Fruit fly (Drosophila melanogaster) whole organism, embryonic: ENCODE data around the gene Pex10.
A peak's percentile ranks its signal among the peaks of the same experiment; 100 is the strongest.

Experiments used
- BEAF-32 ChIP-seq: fragments of 200-800 bp; sonication (Bioruptor generic); optimal IDR thresholded peaks from 3 replicates; lab custom pipeline; 2017; ENCODE audit warnings: missing biosample characterization, missing genetic modification characterization, mild to moderate bottlenecking, moderate library complexity, missing genetic modification reagents
- BtbVII ChIP-seq: fragments of 200-800 bp; sonication (Bioruptor generic); optimal IDR thresholded peaks from 3 replicates; lab custom pipeline; 2017; ENCODE audit warnings: missing biosample characterization, mild to moderate bottlenecking, missing genetic modification characterization
- Bteb2 ChIP-seq: fragments of 200-800 bp; sonication (Bioruptor generic); optimal IDR thresholded peaks from 2 replicates; lab custom pipeline; 2016; ENCODE audit warnings: missing biosample characterization, missing genetic modification characterization
- CG10267 ChIP-seq: fragments of 200-800 bp; sonication (Bioruptor generic); optimal IDR thresholded peaks from 2 replicates; lab custom pipeline; 2018; ENCODE audit warnings: missing biosample characterization, mild to moderate bottlenecking, missing genetic modification characterization, moderate library complexity
- CG10431 ChIP-seq: fragments of 200-800 bp; sonication (Bioruptor generic); optimal IDR thresholded peaks from 3 replicates; lab custom pipeline; 2018; ENCODE audit warnings: missing biosample characterization, mild to moderate bottlenecking, missing genetic modification characterization
- CG12299 ChIP-seq: fragments of 200-800 bp; sonication (Bioruptor generic); optimal IDR thresholded peaks from 2 replicates; lab custom pipeline; 2018; ENCODE audit warnings: missing biosample characterization, mild to moderate bottlenecking, missing genetic modification characterization
- CG12391 ChIP-seq: fragments of 200-800 bp; sonication (Bioruptor generic); optimal IDR thresholded peaks from 3 replicates; lab custom pipeline; 2018; ENCODE audit warnings: missing biosample characterization, mild to moderate bottlenecking, missing genetic modification characterization, moderate library complexity
- CG12942 ChIP-seq: fragments of 200-800 bp; sonication (Bioruptor generic); optimal IDR thresholded peaks from 3 replicates; lab custom pipeline; 2016; ENCODE audit warnings: missing biosample characterization, missing genetic modification characterization
- CG13424 ChIP-seq: fragments of 200-800 bp; sonication (Bioruptor generic); optimal IDR thresholded peaks from 2 replicates; lab custom pipeline; 2019; ENCODE audit warnings: missing biosample characterization, mild to moderate bottlenecking, missing genetic modification characterization, moderate library complexity
- CG15514 ChIP-seq: fragments of 200-800 bp; sonication (Bioruptor generic); optimal IDR thresholded peaks from 3 replicates; lab custom pipeline; 2017; ENCODE audit warnings: missing biosample characterization, missing genetic modification characterization, mild to moderate bottlenecking, moderate library complexity, missing genetic modification reagents
- CG1603 ChIP-seq: fragments of 200-800 bp; sonication (Bioruptor generic); optimal IDR thresholded peaks from 2 replicates; lab custom pipeline; 2019; ENCODE audit warnings: missing biosample characterization, mild to moderate bottlenecking, missing genetic modification characterization, moderate library complexity
- CG17612 ChIP-seq: fragments of 200-800 bp; sonication (Bioruptor generic); IDR thresholded peaks from 2 replicates; pipeline ENCODE4 v1.3.6; 2022; ENCODE audit warnings: missing biosample characterization, missing genetic modification characterization
- CG17912 ChIP-seq: fragments of 200-800 bp; sonication (Bioruptor generic); optimal IDR thresholded peaks from 2 replicates; lab custom pipeline; 2018; ENCODE audit warnings: missing biosample characterization, mild to moderate bottlenecking, missing genetic modification characterization
- CG2120 ChIP-seq: fragments of 200-800 bp; sonication (Bioruptor generic); optimal IDR thresholded peaks from 3 replicates; lab custom pipeline; 2016; ENCODE audit warnings: missing biosample characterization, missing genetic modification characterization
- CG32532 ChIP-seq: fragments of 200-800 bp; sonication (Bioruptor generic); IDR thresholded peaks from 2 replicates; pipeline ENCODE4 v1.3.6; 2022; ENCODE audit warnings: missing biosample characterization, missing genetic modification characterization
- CG33213 ChIP-seq: fragments of 200-800 bp; sonication (Bioruptor generic); optimal IDR thresholded peaks from 3 replicates; lab custom pipeline; 2016; ENCODE audit warnings: missing biosample characterization, missing genetic modification characterization
- CG42726 ChIP-seq: fragments of 200-800 bp; sonication (Bioruptor generic); IDR thresholded peaks from 2 replicates; pipeline ENCODE4 v1.3.6; 2022; ENCODE audit warnings: missing biosample characterization, missing genetic modification characterization; ENCODE audit not compliant: partially characterized antibody
- CG8359 ChIP-seq: fragments of 200-800 bp; sonication (Bioruptor generic); optimal IDR thresholded peaks from 2 replicates; lab custom pipeline; 2017; ENCODE audit warnings: missing biosample characterization, mild to moderate bottlenecking, missing genetic modification characterization, borderline replicate concordance
- CG9797 ChIP-seq: fragments of 200-800 bp; sonication (Bioruptor generic); optimal IDR thresholded peaks from 3 replicates; lab custom pipeline; 2018; ENCODE audit warnings: missing biosample characterization, mild to moderate bottlenecking, missing genetic modification characterization
- CrebB ChIP-seq: fragments of 200-800 bp; sonication (Bioruptor generic); optimal IDR thresholded peaks from 3 replicates; lab custom pipeline; 2018; ENCODE audit warnings: missing biosample characterization, mild to moderate bottlenecking, missing genetic modification characterization
- D19A ChIP-seq: fragments of 200-800 bp; optimal IDR thresholded peaks from 3 replicates; lab custom pipeline; 2019; ENCODE audit warnings: missing biosample characterization, mild to moderate bottlenecking, missing genetic modification characterization, moderate library complexity
- Deaf1 ChIP-seq: fragments of 200-800 bp; optimal IDR thresholded peaks from 3 replicates; lab custom pipeline; 2019; ENCODE audit warnings: missing biosample characterization, mild to moderate bottlenecking, missing genetic modification characterization, moderate library complexity
- Dek ChIP-seq: fragments of 200-800 bp; sonication (Bioruptor generic); optimal IDR thresholded peaks from 3 replicates; lab custom pipeline; 2019; ENCODE audit warnings: missing biosample characterization, mild to moderate bottlenecking, missing genetic modification characterization, moderate library complexity
- Dfd ChIP-seq, 2 experiments: fragments of >200 bp; optimal IDR thresholded peaks; 2 replicates each; lab custom pipeline; 2017; ENCODE audit warnings: missing biosample characterization in 2 of 2, missing genetic modification characterization in 2 of 2
- E2f2 ChIP-seq: fragments of 200-800 bp; sonication (Bioruptor generic); IDR thresholded peaks from 2 replicates; pipeline ENCODE4 v1.3.6; 2022; ENCODE audit warnings: missing biosample characterization, missing genetic modification characterization
- Ets97D ChIP-seq: fragments of 200-800 bp; sonication (Bioruptor generic); optimal IDR thresholded peaks from 3 replicates; lab custom pipeline; 2016; ENCODE audit warnings: missing biosample characterization, missing genetic modification characterization
- HmgD ChIP-seq: fragments of 200-800 bp; sonication (Bioruptor generic); optimal IDR thresholded peaks from 3 replicates; lab custom pipeline; 2016; ENCODE audit warnings: missing biosample characterization, missing genetic modification characterization
- Hmr ChIP-seq: fragments of 200-800 bp; sonication (Bioruptor generic); optimal IDR thresholded peaks from 3 replicates; lab custom pipeline; 2017; ENCODE audit warnings: mild to moderate bottlenecking, missing biosample characterization, missing genetic modification reagents, missing genetic modification characterization
- Kr ChIP-seq: fragments of 200-800 bp; sonication (Bioruptor generic); optimal IDR thresholded peaks from 2 replicates; lab custom pipeline; 2017; ENCODE audit warnings: missing biosample characterization, mild to moderate bottlenecking, missing genetic modification characterization
- MESR4 ChIP-seq: fragments of 200-800 bp; sonication (Bioruptor generic); optimal IDR thresholded peaks from 2 replicates; lab custom pipeline; 2018; ENCODE audit warnings: missing biosample characterization, mild to moderate bottlenecking, missing genetic modification characterization, moderate library complexity
- Oaz ChIP-seq: fragments of 200-800 bp; sonication (Bioruptor generic); IDR thresholded peaks from 2 replicates; pipeline ENCODE4 v1.3.6; 2022; ENCODE audit warnings: missing biosample characterization, missing genetic modification characterization
- Opbp ChIP-seq: fragments of 200-800 bp; sonication (Bioruptor generic); IDR thresholded peaks from 3 replicates; pipeline ENCODE4 v1.3.6; 2022; ENCODE audit warnings: missing biosample characterization, missing genetic modification characterization; ENCODE audit not compliant: partially characterized antibody
- Rfx ChIP-seq: fragments of 200-800 bp; sonication (Bioruptor generic); IDR thresholded peaks from 2 replicates; pipeline ENCODE4 v1.3.6; 2022; ENCODE audit warnings: missing biosample characterization, missing genetic modification characterization
- Side ChIP-seq: fragments of 200-800 bp; sonication (Bioruptor generic); optimal IDR thresholded peaks from 2 replicates; lab custom pipeline; 2016; ENCODE audit warnings: missing biosample characterization, missing genetic modification characterization
- Sin3A ChIP-seq: fragments of >200 bp; optimal IDR thresholded peaks from 2 replicates; lab custom pipeline; 2018
- Sox102F ChIP-seq: fragments of 200-800 bp; sonication (Bioruptor generic); optimal IDR thresholded peaks from 2 replicates; lab custom pipeline; 2018; ENCODE audit warnings: missing biosample characterization, mild to moderate bottlenecking, missing genetic modification characterization, moderate library complexity
- Stat92E ChIP-seq, 3 experiments: fragments of >200 bp in 2 of 3; fragments of 200-800 bp in 1 of 3; sonication (Bioruptor generic) in 1 of 3; optimal IDR thresholded peaks; 2 replicates each; lab custom pipeline; 2017 to 2019; ENCODE audit warnings: missing biosample characterization in 3 of 3, missing genetic modification characterization in 3 of 3, mild to moderate bottlenecking in 1 of 3, moderate library complexity in 1 of 3
- abd-A ChIP-seq: fragments of 200-800 bp; sonication (Bioruptor generic); optimal IDR thresholded peaks from 3 replicates; lab custom pipeline; 2019; ENCODE audit warnings: missing biosample characterization, mild to moderate bottlenecking, missing genetic modification characterization, moderate library complexity
- crc ChIP-seq: fragments of 200-800 bp; sonication (Bioruptor generic); optimal IDR thresholded peaks from 2 replicates; lab custom pipeline; 2016; ENCODE audit warnings: missing biosample characterization, missing genetic modification characterization
- hbn ChIP-seq: fragments of 200-800 bp; sonication (Bioruptor generic); IDR thresholded peaks from 2 replicates; pipeline ENCODE4 v1.3.6; 2022; ENCODE audit warnings: missing biosample characterization, missing genetic modification characterization; ENCODE audit not compliant: partially characterized antibody
- kay ChIP-seq: fragments of 200-800 bp; sonication (Bioruptor generic); optimal IDR thresholded peaks from 2 replicates; lab custom pipeline; 2016; ENCODE audit warnings: missing biosample characterization, missing genetic modification characterization
- lilli ChIP-seq: fragments of 200-800 bp; sonication (Bioruptor generic); optimal IDR thresholded peaks from 3 replicates; lab custom pipeline; 2016; ENCODE audit warnings: missing biosample characterization, missing genetic modification characterization
- ranshi ChIP-seq: fragments of 200-800 bp; sonication (Bioruptor generic); IDR thresholded peaks from 2 replicates; pipeline ENCODE4 v1.3.6; 2022; ENCODE audit warnings: missing biosample characterization, missing genetic modification characterization
- schlank ChIP-seq: fragments of 200-800 bp; sonication (Bioruptor generic); optimal IDR thresholded peaks from 2 replicates; lab custom pipeline; 2018; ENCODE audit warnings: missing biosample characterization, mild to moderate bottlenecking, missing genetic modification characterization
- sens ChIP-seq: fragments of 200-800 bp; sonication (Bioruptor generic); peaks from one replicate; lab custom pipeline; 2016; ENCODE audit warnings: missing biosample characterization, missing genetic modification characterization
- ttk ChIP-seq: fragments of 200-800 bp; sonication (Bioruptor generic); IDR thresholded peaks from 2 replicates; pipeline ENCODE4 v2.1.2; 2022; ENCODE audit warnings: missing biosample characterization, missing genetic modification characterization
- z ChIP-seq: fragments of 200-800 bp; sonication (Bioruptor generic); IDR thresholded peaks from 3 replicates; pipeline ENCODE4 v1.3.6; 2022; ENCODE audit warnings: missing biosample characterization, missing genetic modification characterization

The Pex10 gene

dm6 chr3L:1575731-1576376 is 17.8 kb downstream of the Pex10 start (continued):
- TF ChIP-seq D19A (tag; lab: Kevin White, UChicago) = peak; percentile 61
- TF ChIP-seq z (GFP tag; lab: Robert Waterston, UW) = 0 out of 3 replicates have a peak, but pooled peaks have one; percentile 12
- TF ChIP-seq CrebB (tag; lab: Kevin White, UChicago) = no peak
- peak; percentile 7 for TF ChIP-seq lilli (GFP tag; lab: Kevin White, UChicago)
- TF ChIP-seq CG2120 (GFP tag; lab: Kevin White, UChicago) = no peak
- TF ChIP-seq BtbVII (GFP tag; lab: Kevin White, UChicago) = peak; percentile 25
- no peak for TF ChIP-seq CG10431
- peak; percentile 13; the same call in 1 of the 2 replicates for TF ChIP-seq ranshi
- no peak for TF ChIP-seq CG32532 (GFP tag; lab: Robert Waterston, UW)
- TF ChIP-seq, all 482 proteins: peak for 28

- TF ChIP-seq Sin3A (lab: Kevin White, UChicago) (peak; percentile 18), CG17612 (GFP tag; lab: Robert Waterston, UW) (no peak), CG15514 (GFP tag; lab: Kevin White, UChicago) (peak; percentile 91), Ets97D (GFP tag; lab: Kevin White, UChicago) (peak; percentile 95), BEAF-32 (peak; percentile 34), Hmr (GFP tag; lab: Kevin White, UChicago) (peak; percentile 71), CG13424 (tag; lab: Kevin White, UChicago) (no peak), Dek (tag; lab: Kevin White, UChicago) (peak; percentile 40), Oaz (GFP tag; lab: Robert Waterston, UW) (no peak), schlank (tag; lab: Kevin White, UChicago) (no peak), crc (GFP tag; lab: Kevin White, UChicago) (no peak), Opbp (GFP tag; lab: Robert Waterston, UW) (peak; percentile 60), CG8359 (GFP tag; lab: Kevin White, UChicago) (peak; percentile 100), Rfx (GFP tag; lab: Robert Waterston, UW) (0 out of 2 replicates have a peak, but pooled peaks have one; percentile 15), kay (GFP tag; lab: Kevin White, UChicago) (peak; percentile 1), CG12299 (tag; lab: Kevin White, UChicago) (peak; percentile 41), CG12391 (tag; lab: Kevin White, UChicago) (peak; percentile 26), Bteb2 (no peak), CG17912 (GFP tag; lab: Kevin White, UChicago) (no peak), Dfd (GFP tag; optimal IDR thresholded peaks at IDR 0.05; lab: Kevin White, UChicago) (no peak), sens (GFP tag; lab: Kevin White, UChicago) (peak; percentile 44), Stat92E (GFP tag; optimal IDR thresholded peaks at IDR 0.05; lab: Kevin White, UChicago) (peak in 1 of 3 experiments; percentile 39), Kr (GFP tag; lab: Kevin White, UChicago) (peak; percentile 84), CG9797 (GFP tag; lab: Kevin White, UChicago) (peak; percentile 98), Deaf1 (tag; lab: Kevin White, UChicago) (peak; percentile 21), hbn (GFP tag; lab: Robert Waterston, UW) (0 out of 2 replicates have a peak, but pooled peaks have one; percentile 25), CG1603 (tag; lab: Kevin White, UChicago) (peak; percentile 66), ttk (GFP tag; lab: Robert Waterston, UW) (no peak), MESR4 (peak; percentile 34), HmgD (GFP tag; lab: Kevin White, UChicago) (no peak), CG10267 (tag; lab: Kevin White, UChicago) (peak; percentile 77), Side (peak; percentile 5), CG42726 (GFP tag; lab: Robert Waterston, UW) (0 out of 2 replicates have a peak, but pooled peaks have one; percentile 20), abd-A (tag; lab: Kevin White, UChicago) (peak; percentile 27), CG12942 (GFP tag; lab: Kevin White, UChicago) (no peak), CG33213 (GFP tag; lab: Kevin White, UChicago) (peak; percentile 76), Sox102F (GFP tag; lab: Kevin White, UChicago) (no peak), E2f2 (peak; percentile 82)
Observed at dm6 chr3L:1576489-1577106, 18.6 kb downstream of the Pex10 start, which contains the start of gene CG13917. TSS of gene CG13917 (plus strand) at chr3L:1576699.
